Fruit fly (Drosophila melanogaster) whole organism, embryonic: ENCODE results near the gene nmo.
A peak's percentile ranks its signal among the peaks of the same experiment; 100 is the strongest.

ENCODE experiments used
- Adf1 ChIP-seq: fragments of 200-800 bp; sonication (Bioruptor generic); IDR thresholded peaks from 2 replicates; pipeline ENCODE4 v1.3.6; 2022; ENCODE audit warnings: missing biosample characterization, missing genetic modification characterization
- Antp ChIP-seq: fragments of 200-800 bp; sonication (Bioruptor generic); optimal IDR thresholded peaks from 3 replicates; lab custom pipeline; 2016; ENCODE audit warnings: missing biosample characterization, missing genetic modification characterization
- CG10979 ChIP-seq: fragments of 200-800 bp; sonication (Bioruptor generic); optimal IDR thresholded peaks from 2 replicates; lab custom pipeline; 2018; ENCODE audit warnings: missing biosample characterization, mild to moderate bottlenecking, missing genetic modification characterization, moderate library complexity
- CG12236 ChIP-seq: fragments of 200-800 bp; sonication (Bioruptor generic); optimal IDR thresholded peaks from 2 replicates; lab custom pipeline; 2016; ENCODE audit warnings: missing biosample characterization, missing genetic modification characterization
- CG12942 ChIP-seq: fragments of 200-800 bp; sonication (Bioruptor generic); optimal IDR thresholded peaks from 3 replicates; lab custom pipeline; 2016; ENCODE audit warnings: missing biosample characterization, missing genetic modification characterization
- CG13296 ChIP-seq: fragments of 200-800 bp; sonication (Bioruptor generic); optimal IDR thresholded peaks from 3 replicates; lab custom pipeline; 2018; ENCODE audit warnings: missing biosample characterization, mild to moderate bottlenecking, missing genetic modification characterization
- CG13624 ChIP-seq: fragments of 200-800 bp; sonication (Bioruptor generic); optimal IDR thresholded peaks from 2 replicates; lab custom pipeline; 2016; ENCODE audit warnings: missing biosample characterization, missing genetic modification characterization
- CG14667 ChIP-seq: fragments of 200-800 bp; sonication (Bioruptor generic); IDR thresholded peaks from 2 replicates; pipeline ENCODE4 v1.3.6; 2022; ENCODE audit warnings: missing biosample characterization, missing genetic modification characterization
- CG15601 ChIP-seq: fragments of 200-800 bp; sonication (Bioruptor generic); optimal IDR thresholded peaks from 3 replicates; lab custom pipeline; 2019; ENCODE audit warnings: missing biosample characterization, mild to moderate bottlenecking, missing genetic modification characterization, moderate library complexity
- CG15696 ChIP-seq: fragments of 200-800 bp; sonication (Bioruptor generic); optimal IDR thresholded peaks from 2 replicates; lab custom pipeline; 2019; ENCODE audit warnings: missing biosample characterization, mild to moderate bottlenecking, missing genetic modification characterization, moderate library complexity
- CG1602 ChIP-seq: fragments of 200-800 bp; sonication (Bioruptor generic); optimal IDR thresholded peaks from 3 replicates; lab custom pipeline; 2016; ENCODE audit warnings: missing biosample characterization, missing genetic modification characterization
- CG30403 ChIP-seq: fragments of 200-800 bp; sonication (Bioruptor generic); optimal IDR thresholded peaks from 3 replicates; lab custom pipeline; 2016; ENCODE audit warnings: missing biosample characterization, missing genetic modification characterization
- CG3065 ChIP-seq: fragments of 200-800 bp; sonication (Bioruptor generic); optimal IDR thresholded peaks from 2 replicates; lab custom pipeline; 2016; ENCODE audit warnings: missing biosample characterization, missing genetic modification characterization
- CG32767 ChIP-seq: fragments of 200-800 bp; sonication (Bioruptor generic); IDR thresholded peaks from 2 replicates; pipeline ENCODE4 v1.3.6; 2022; ENCODE audit warnings: missing biosample characterization, missing genetic modification characterization
- CG33557 ChIP-seq: fragments of 200-800 bp; sonication (Bioruptor generic); optimal IDR thresholded peaks from 2 replicates; lab custom pipeline; 2019; ENCODE audit warnings: missing biosample characterization, mild to moderate bottlenecking, missing genetic modification characterization, moderate library complexity
- CG4360 ChIP-seq: fragments of 200-800 bp; sonication (Bioruptor generic); IDR thresholded peaks from 2 replicates; pipeline ENCODE4 v1.3.6; 2022; ENCODE audit warnings: missing biosample characterization, missing genetic modification characterization
- CG43689 ChIP-seq: fragments of 200-800 bp; sonication (Bioruptor generic); IDR thresholded peaks from 2 replicates; pipeline ENCODE4 v1.3.6; 2022; ENCODE audit warnings: missing biosample characterization, missing genetic modification characterization
- CG4617 ChIP-seq: fragments of 200-800 bp; sonication (Bioruptor generic); optimal IDR thresholded peaks from 3 replicates; lab custom pipeline; 2016; ENCODE audit warnings: missing biosample characterization, missing genetic modification characterization, borderline replicate concordance
- CG5245 ChIP-seq: fragments of 200-800 bp; sonication (Bioruptor generic); optimal IDR thresholded peaks from 3 replicates; lab custom pipeline; 2016; ENCODE audit warnings: missing biosample characterization, missing genetic modification characterization
- CG8089 ChIP-seq: fragments of 200-800 bp; sonication (Bioruptor generic); optimal IDR thresholded peaks from 3 replicates; lab custom pipeline; 2016; ENCODE audit warnings: missing biosample characterization, missing genetic modification characterization
- CoRest ChIP-seq: fragments of 200-800 bp; sonication (Bioruptor generic); optimal IDR thresholded peaks from 3 replicates; lab custom pipeline; 2018; ENCODE audit warnings: missing biosample characterization, mild to moderate bottlenecking, missing genetic modification characterization, moderate library complexity
- CrebB ChIP-seq: fragments of 200-800 bp; sonication (Bioruptor generic); optimal IDR thresholded peaks from 3 replicates; lab custom pipeline; 2018; ENCODE audit warnings: missing biosample characterization, mild to moderate bottlenecking, missing genetic modification characterization
- Dfd ChIP-seq, 2 experiments: fragments of >200 bp; optimal IDR thresholded peaks; 2 replicates each; lab custom pipeline; 2017; ENCODE audit warnings: missing biosample characterization in 2 of 2, missing genetic modification characterization in 2 of 2
- Dref ChIP-seq: fragments of 200-800 bp; sonication (Bioruptor generic); IDR thresholded peaks from 2 replicates; pipeline ENCODE4 v1.3.6; 2022; ENCODE audit warnings: missing biosample characterization, missing genetic modification characterization
- Fer3 ChIP-seq: fragments of 200-800 bp; sonication (Bioruptor generic); optimal IDR thresholded peaks from 2 replicates; lab custom pipeline; 2018; ENCODE audit warnings: missing biosample characterization, mild to moderate bottlenecking, missing genetic modification characterization, moderate library complexity
- Hand ChIP-seq: fragments of 200-800 bp; sonication (Bioruptor generic); optimal IDR thresholded peaks from 2 replicates; lab custom pipeline; 2017; ENCODE audit warnings: mild to moderate bottlenecking, missing biosample characterization, missing genetic modification reagents, missing genetic modification characterization
- Hr39 ChIP-seq: fragments of >200 bp; optimal IDR thresholded peaks from 2 replicates; lab custom pipeline; 2017
- Kr ChIP-seq: fragments of 200-800 bp; sonication (Bioruptor generic); optimal IDR thresholded peaks from 2 replicates; lab custom pipeline; 2017; ENCODE audit warnings: missing biosample characterization, mild to moderate bottlenecking, missing genetic modification characterization
- Max ChIP-seq: fragments of 200-800 bp; sonication (Bioruptor generic); optimal IDR thresholded peaks from 2 replicates; lab custom pipeline; 2016; ENCODE audit warnings: missing biosample characterization, mild to moderate bottlenecking, missing genetic modification characterization
- NK7.1 ChIP-seq: fragments of 200-800 bp; sonication (Bioruptor generic); optimal IDR thresholded peaks from 3 replicates; lab custom pipeline; 2016; ENCODE audit warnings: missing biosample characterization, missing genetic modification characterization
- Sox100B ChIP-seq: fragments of 200-800 bp; sonication (Bioruptor generic); optimal IDR thresholded peaks from 3 replicates; lab custom pipeline; 2018; ENCODE audit warnings: missing biosample characterization, mild to moderate bottlenecking, missing genetic modification characterization
- Ssrp ChIP-seq: fragments of 200-800 bp; sonication (Bioruptor generic); optimal IDR thresholded peaks from 2 replicates; lab custom pipeline; 2018; ENCODE audit warnings: missing biosample characterization, mild to moderate bottlenecking, missing genetic modification characterization, moderate library complexity
- bab2 ChIP-seq: fragments of 200-800 bp; sonication (Bioruptor generic); optimal IDR thresholded peaks from 2 replicates; lab custom pipeline; 2016; ENCODE audit warnings: missing biosample characterization, missing genetic modification characterization
- bowl ChIP-seq: fragments of 200-800 bp; sonication (Bioruptor generic); IDR thresholded peaks from 2 replicates; pipeline ENCODE4 v1.3.6; 2022; ENCODE audit warnings: missing biosample characterization, missing genetic modification characterization
- cas ChIP-seq: fragments of 200-800 bp; sonication (Bioruptor generic); IDR thresholded peaks from 2 replicates; pipeline ENCODE4 v1.3.6; 2022; ENCODE audit warnings: missing biosample characterization, missing genetic modification characterization
- disco-r ChIP-seq: fragments of 200-800 bp; sonication (Bioruptor generic); optimal IDR thresholded peaks from 2 replicates; lab custom pipeline; 2016; ENCODE audit warnings: missing biosample characterization, missing genetic modification characterization
- dmrt99B ChIP-seq: fragments of 200-800 bp; sonication (Bioruptor generic); optimal IDR thresholded peaks from 2 replicates; lab custom pipeline; 2018; ENCODE audit warnings: missing biosample characterization, mild to moderate bottlenecking, missing genetic modification characterization, moderate library complexity
- eyg ChIP-seq: fragments of 200-800 bp; sonication (Bioruptor generic); optimal IDR thresholded peaks from 3 replicates; lab custom pipeline; 2016; ENCODE audit warnings: missing biosample characterization, missing genetic modification characterization
- fd102C ChIP-seq: fragments of 200-800 bp; sonication (Bioruptor generic); optimal IDR thresholded peaks from 2 replicates; lab custom pipeline; 2018; ENCODE audit warnings: missing biosample characterization, mild to moderate bottlenecking, missing genetic modification characterization, moderate library complexity
- fd3F ChIP-seq: fragments of 200-800 bp; sonication (Bioruptor generic); optimal IDR thresholded peaks from 2 replicates; lab custom pipeline; 2018; ENCODE audit warnings: missing biosample characterization, mild to moderate bottlenecking, missing genetic modification characterization, moderate library complexity
- fd64A ChIP-seq: fragments of 200-800 bp; sonication (Bioruptor generic); optimal IDR thresholded peaks from 3 replicates; lab custom pipeline; 2018; ENCODE audit warnings: missing biosample characterization, mild to moderate bottlenecking, missing genetic modification characterization
- fu2 ChIP-seq: fragments of 200-800 bp; sonication (Bioruptor generic); optimal IDR thresholded peaks from 2 replicates; lab custom pipeline; 2016; ENCODE audit warnings: missing biosample characterization, missing genetic modification characterization
- grn ChIP-seq: fragments of 200-800 bp; sonication (Bioruptor generic); optimal IDR thresholded peaks from 3 replicates; lab custom pipeline; 2017; ENCODE audit warnings: missing biosample characterization, missing genetic modification characterization
- p53 ChIP-seq: fragments of 200-800 bp; sonication (Bioruptor generic); optimal IDR thresholded peaks from 2 replicates; lab custom pipeline; 2016; ENCODE audit warnings: missing biosample characterization, missing genetic modification characterization
- pan ChIP-seq, 4 experiments: fragments of >200 bp in 3 of 4; fragments of 200-800 bp in 1 of 4; sonication (Bioruptor generic) in 1 of 4; optimal IDR thresholded peaks in 3 of 4; IDR thresholded peaks in 1 of 4; 2 replicates each; pipeline versions ENCODE4 v1.3.6 to Lab custom; 2017 to 2022; ENCODE audit warnings: missing biosample characterization in 2 of 4, missing genetic modification characterization in 2 of 4, mixed read lengths in 1 of 4
- phol ChIP-seq: fragments of 200-800 bp; sonication (Bioruptor generic); optimal IDR thresholded peaks from 3 replicates; lab custom pipeline; 2018; ENCODE audit warnings: missing biosample characterization, mild to moderate bottlenecking, missing genetic modification characterization, moderate library complexity
- pita ChIP-seq: fragments of 200-800 bp; sonication (Bioruptor generic); optimal IDR thresholded peaks from 2 replicates; lab custom pipeline; 2017; ENCODE audit warnings: missing biosample characterization, mild to moderate bottlenecking, missing genetic modification characterization
- sug ChIP-seq: fragments of 200-800 bp; optimal IDR thresholded peaks from 2 replicates; lab custom pipeline; 2019; ENCODE audit warnings: missing biosample characterization, mild to moderate bottlenecking, missing genetic modification characterization, moderate library complexity
- trem ChIP-seq: fragments of 200-800 bp; optimal IDR thresholded peaks from 3 replicates; lab custom pipeline; 2019; ENCODE audit warnings: missing biosample characterization, mild to moderate bottlenecking, missing genetic modification characterization, moderate library complexity
- ttk ChIP-seq: fragments of 200-800 bp; sonication (Bioruptor generic); IDR thresholded peaks from 2 replicates; pipeline ENCODE4 v2.1.2; 2022; ENCODE audit warnings: missing biosample characterization, missing genetic modification characterization
- wdn ChIP-seq: fragments of 200-800 bp; sonication (Bioruptor generic); IDR thresholded peaks from 2 replicates; pipeline ENCODE4 v1.3.6; 2022; ENCODE audit warnings: missing biosample characterization, missing genetic modification characterization

nmo gene

DNA sequence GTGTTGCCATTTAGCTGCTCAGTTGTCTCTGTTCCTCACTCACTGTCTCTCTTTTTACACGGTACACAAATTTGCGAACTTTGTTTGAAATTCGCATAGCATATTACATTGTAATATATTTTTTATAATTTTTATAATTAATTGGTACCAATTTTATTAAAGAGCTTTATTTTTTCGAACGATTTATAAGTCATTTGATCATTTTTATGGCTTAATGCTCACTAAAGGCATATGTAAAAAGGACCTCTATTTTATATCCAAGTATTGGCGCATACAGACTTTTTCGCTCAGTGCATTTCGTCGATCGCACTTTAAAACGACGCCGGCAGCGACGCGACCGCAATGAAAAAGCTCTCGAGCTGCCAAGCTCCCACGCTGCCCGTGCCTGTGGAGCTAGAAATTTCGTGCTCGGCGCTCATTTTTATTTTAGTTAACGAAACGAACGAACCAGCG is 117.3 kb downstream of the nmo start (continued):
- TF ChIP-seq CG10979 (peak; percentile 75), Max (GFP tag; lab: Kevin White, UChicago) (peak; percentile 94), CG32767 (GFP tag; lab: Robert Waterston, UW) (peak; percentile 94), p53 (GFP tag; lab: Kevin White, UChicago) (peak; percentile 42), CG5245 (peak; percentile 74), wdn (GFP tag; lab: Robert Waterston, UW) (peak; percentile 94), Dfd (GFP tag; optimal IDR thresholded peaks at IDR 0.05; lab: Kevin White, UChicago) (no peak), fd102C (GFP tag; lab: Kevin White, UChicago) (no peak), bowl (GFP tag; lab: Robert Waterston, UW) (peak; percentile 82), CG1602 (GFP tag; lab: Kevin White, UChicago) (peak; percentile 89), CG3065 (GFP tag; lab: Kevin White, UChicago) (peak; percentile 82), grn (GFP tag; lab: Kevin White, UChicago) (peak; percentile 33), CG30403 (GFP tag; lab: Kevin White, UChicago) (peak; percentile 96), Adf1 (peak; percentile 97), CG4617 (GFP tag; lab: Kevin White, UChicago) (peak; percentile 78), pan (optimal IDR thresholded peaks at IDR 0.05; lab: Kevin White, UChicago) (no peak), pan (GFP tag; optimal IDR thresholded peaks at IDR 0.05 in 1 of 2, IDR thresholded peaks at IDR 0.05 in 1 of 2) (peak in 1 of 2 experiments; percentile 94), CG33557 (no peak), Hr39 (lab: Kevin White, UChicago) (no peak), CG12236 (peak; percentile 30), cas (GFP tag; lab: Robert Waterston, UW) (peak; percentile 90), fd64A (GFP tag; lab: Kevin White, UChicago) (peak; percentile 24), CG43689 (GFP tag; lab: Robert Waterston, UW) (peak; percentile 87), Antp (GFP tag; lab: Kevin White, UChicago) (peak; percentile 78), Kr (GFP tag; lab: Kevin White, UChicago) (no peak), CG13624 (peak; percentile 94), CG15696 (peak; percentile 68), bab2 (GFP tag; lab: Kevin White, UChicago) (peak; percentile 88), trem (tag; lab: Kevin White, UChicago) (no peak), CrebB (peak; percentile 90), CoRest (peak; percentile 98), fu2 (peak; percentile 73), pita (no peak), CG15601 (tag; lab: Kevin White, UChicago) (peak; percentile 63), Ssrp (tag; lab: Kevin White, UChicago) (peak; percentile 88), Dref (GFP tag; lab: Robert Waterston, UW) (no peak), Sox100B (peak; percentile 94), dmrt99B (tag; lab: Kevin White, UChicago) (peak; percentile 96), CG13296 (GFP tag; lab: Kevin White, UChicago) (peak; percentile 97), CG4360 (GFP tag; lab: Robert Waterston, UW) (0 out of 2 replicates have a peak, but pooled peaks have one; percentile 20), NK7.1 (peak; percentile 78), CG8089 (GFP tag; lab: Kevin White, UChicago) (peak; percentile 44), CG12942 (peak; percentile 90), disco-r (GFP tag; lab: Kevin White, UChicago) (peak; percentile 78), ttk (peak; percentile 88), Fer3 (tag; lab: Kevin White, UChicago) (peak; percentile 98), eyg (GFP tag; lab: Kevin White, UChicago) (peak; percentile 76), fd3F (GFP tag; lab: Kevin White, UChicago) (peak; percentile 97), sug (peak; percentile 96), CG14667 (GFP tag; lab: Robert Waterston, UW) (peak; percentile 88), Hand (peak; percentile 97), phol (tag; lab: Kevin White, UChicago) (peak; percentile 85)
